Worm (Caenorhabditis elegans) whole organism, mixed stage, embryonic: Measurements from ENCODE around the gene C03A3.1.

Experiments used
- blmp-1 ChIP-seq: fragments of 150-350 bp; optimal IDR thresholded peaks from 2 replicates; lab custom pipeline; 2014; ENCODE audit warnings: missing biosample characterization, missing genetic modification characterization
- ceh-43 ChIP-seq: fragments of 200-800 bp; sonication (Bioruptor generic); optimal IDR thresholded peaks from 2 replicates; lab custom pipeline; 2018; ENCODE audit warnings: mild to moderate bottlenecking, missing genetic modification characterization, moderate library complexity, missing compliant biosample characterization
- elt-1 ChIP-seq: sonication (generic microtip); optimal IDR thresholded peaks from 2 replicates; lab custom pipeline; 2017; ENCODE audit warnings: missing genetic modification characterization, mild to moderate bottlenecking, missing compliant biosample characterization, antibody characterized with exemption, moderate library complexity, borderline replicate concordance; ENCODE audit not compliant: insufficient read depth
- elt-3 ChIP-seq: fragments of 150-350 bp; optimal IDR thresholded peaks from 2 replicates; lab custom pipeline; 2014; ENCODE audit warnings: missing biosample characterization, missing genetic modification characterization
- flh-1 ChIP-seq: fragments of 200-800 bp; sonication (Bioruptor generic); optimal IDR thresholded peaks from 2 replicates; lab custom pipeline; 2018; ENCODE audit warnings: mild to moderate bottlenecking, missing genetic modification characterization, moderate library complexity, missing compliant biosample characterization
- hlh-1 ChIP-seq: fragments of 150-350 bp; optimal IDR thresholded peaks from 2 replicates; lab custom pipeline; 2014; ENCODE audit warnings: missing biosample characterization, missing genetic modification reagents, missing genetic modification characterization
- lin-13 ChIP-seq: fragments of 150-350 bp; optimal IDR thresholded peaks from 2 replicates; lab custom pipeline; 2014; ENCODE audit warnings: missing biosample characterization, missing genetic modification characterization
- lsy-2 ChIP-seq: fragments of 150-350 bp; optimal IDR thresholded peaks from 2 replicates; lab custom pipeline; 2014; ENCODE audit warnings: missing biosample characterization, missing genetic modification characterization
- nhr-12 ChIP-seq: fragments of 150-350 bp; optimal IDR thresholded peaks from 2 replicates; lab custom pipeline; 2014; ENCODE audit warnings: missing biosample characterization, missing genetic modification characterization
- nhr-28 ChIP-seq: fragments of 150-350 bp; optimal IDR thresholded peaks from 2 replicates; lab custom pipeline; 2014; ENCODE audit warnings: missing biosample characterization, missing genetic modification characterization
- snpc-4 ChIP-seq: fragments of 150-350 bp; optimal IDR thresholded peaks from 2 replicates; lab custom pipeline; 2014; ENCODE audit warnings: missing biosample characterization, missing genetic modification characterization
- unc-39 ChIP-seq: fragments of 150-350 bp; optimal IDR thresholded peaks from 2 replicates; lab custom pipeline; 2014; ENCODE audit warnings: missing biosample characterization, missing genetic modification characterization
- unc-62 ChIP-seq: fragments of 150-350 bp; optimal IDR thresholded peaks from 2 replicates; lab custom pipeline; 2014; ENCODE audit warnings: missing biosample characterization, missing genetic modification reagents, missing genetic modification characterization
- ztf-11 ChIP-seq: fragments of 150-350 bp; optimal IDR thresholded peaks from 2 replicates; lab custom pipeline; 2014; ENCODE audit warnings: missing biosample characterization, missing genetic modification characterization

ce11 chrX:11252429-11252828, 4.7 kb upstream of the C03A3.1 start:
- TF ChIP-seq blmp-1 (tag; lab: Kevin White, UChicago) = no peak
- TF ChIP-seq ztf-11 = no peak
- no peak for TF ChIP-seq lsy-2 (tag; lab: Kevin White, UChicago)
- TF ChIP-seq snpc-4 (tag; lab: Kevin White, UChicago) = no peak
- TF ChIP-seq elt-3 = no peak
- no peak for TF ChIP-seq unc-39 (tag; lab: Kevin White, UChicago)
- TF ChIP-seq elt-1 (tag; lab: Kevin White, UChicago) = no peak
- peak; percentile 57 for TF ChIP-seq ceh-43
- TF ChIP-seq unc-62 = no peak
- TF ChIP-seq hlh-1 (tag; lab: Kevin White, UChicago) = no peak
- TF ChIP-seq lin-13 = no peak
- TF ChIP-seq flh-1 (GFP tag; lab: Kevin White, UChicago) = peak; percentile 39
- TF ChIP-seq nhr-12 (tag; lab: Kevin White, UChicago) = no peak
- TF ChIP-seq nhr-28 (tag; lab: Kevin White, UChicago) = no peak
